Fruit fly (Drosophila melanogaster) whole organism, embryonic: ENCODE results near the gene CG18563.
A peak's percentile ranks its signal among the peaks of the same experiment; 100 is the strongest.

Experiments used
- BtbVII ChIP-seq: fragments of 200-800 bp; sonication (Bioruptor generic); optimal IDR thresholded peaks from 3 replicates; lab custom pipeline; 2017; ENCODE audit warnings: missing biosample characterization, mild to moderate bottlenecking, missing genetic modification characterization
- CG10209 ChIP-seq: fragments of 200-800 bp; sonication (Bioruptor generic); optimal IDR thresholded peaks from 3 replicates; lab custom pipeline; 2017; ENCODE audit warnings: missing biosample characterization, mild to moderate bottlenecking, missing genetic modification characterization, missing genetic modification reagents
- CG10431 ChIP-seq: fragments of 200-800 bp; sonication (Bioruptor generic); optimal IDR thresholded peaks from 3 replicates; lab custom pipeline; 2018; ENCODE audit warnings: missing biosample characterization, mild to moderate bottlenecking, missing genetic modification characterization
- CG12071 ChIP-seq: fragments of 200-800 bp; sonication (Bioruptor generic); optimal IDR thresholded peaks from 3 replicates; lab custom pipeline; 2018; ENCODE audit warnings: missing biosample characterization, mild to moderate bottlenecking, missing genetic modification characterization
- CG12104 ChIP-seq: fragments of 200-800 bp; sonication (Bioruptor generic); optimal IDR thresholded peaks from 3 replicates; lab custom pipeline; 2016; ENCODE audit warnings: missing biosample characterization, missing genetic modification characterization
- CG12236 ChIP-seq: fragments of 200-800 bp; sonication (Bioruptor generic); optimal IDR thresholded peaks from 2 replicates; lab custom pipeline; 2016; ENCODE audit warnings: missing biosample characterization, missing genetic modification characterization
- CG12769 ChIP-seq: fragments of 200-800 bp; sonication (Bioruptor generic); optimal IDR thresholded peaks from 2 replicates; lab custom pipeline; 2019; ENCODE audit warnings: missing biosample characterization, mild to moderate bottlenecking, missing genetic modification characterization, moderate library complexity
- CG13287 ChIP-seq: fragments of 200-800 bp; sonication (Bioruptor generic); IDR thresholded peaks from 2 replicates; pipeline ENCODE4 v1.3.6; 2022; ENCODE audit warnings: missing biosample characterization, missing genetic modification characterization; ENCODE audit not compliant: partially characterized antibody
- CG13624 ChIP-seq: fragments of 200-800 bp; sonication (Bioruptor generic); optimal IDR thresholded peaks from 2 replicates; lab custom pipeline; 2016; ENCODE audit warnings: missing biosample characterization, missing genetic modification characterization
- CG15601 ChIP-seq: fragments of 200-800 bp; sonication (Bioruptor generic); optimal IDR thresholded peaks from 3 replicates; lab custom pipeline; 2019; ENCODE audit warnings: missing biosample characterization, mild to moderate bottlenecking, missing genetic modification characterization, moderate library complexity
- CG17612 ChIP-seq: fragments of 200-800 bp; sonication (Bioruptor generic); IDR thresholded peaks from 2 replicates; pipeline ENCODE4 v1.3.6; 2022; ENCODE audit warnings: missing biosample characterization, missing genetic modification characterization
- CG18262 ChIP-seq: fragments of 200-800 bp; optimal IDR thresholded peaks from 3 replicates; lab custom pipeline; 2019; ENCODE audit warnings: missing biosample characterization, mild to moderate bottlenecking, missing genetic modification characterization, moderate library complexity
- CG18476 ChIP-seq: fragments of 200-800 bp; sonication (Bioruptor generic); optimal IDR thresholded peaks from 2 replicates; lab custom pipeline; 2016; ENCODE audit warnings: missing biosample characterization, mild to moderate bottlenecking, missing genetic modification characterization
- CG18599 ChIP-seq: fragments of 200-800 bp; sonication (Bioruptor generic); optimal IDR thresholded peaks from 3 replicates; lab custom pipeline; 2017; ENCODE audit warnings: missing biosample characterization, missing genetic modification characterization, mild to moderate bottlenecking, moderate library complexity, missing genetic modification reagents
- CG31365 ChIP-seq: fragments of 200-800 bp; sonication (Bioruptor generic); optimal IDR thresholded peaks from 2 replicates; lab custom pipeline; 2018; ENCODE audit warnings: missing biosample characterization, mild to moderate bottlenecking, missing genetic modification characterization
- CG31441 ChIP-seq: fragments of 200-800 bp; sonication (Bioruptor generic); IDR thresholded peaks from 2 replicates; pipeline ENCODE4 v1.3.6; 2022; ENCODE audit warnings: missing biosample characterization, missing genetic modification characterization
- CG34224 ChIP-seq: fragments of 200-800 bp; sonication (Bioruptor generic); IDR thresholded peaks from 3 replicates; pipeline ENCODE4 v1.3.6; 2022; ENCODE audit warnings: missing biosample characterization, missing genetic modification characterization; ENCODE audit not compliant: partially characterized antibody
- CG34422 ChIP-seq: fragments of 200-800 bp; sonication (Bioruptor generic); IDR thresholded peaks from 3 replicates; pipeline ENCODE4 v1.3.6; 2022; ENCODE audit warnings: missing biosample characterization, missing genetic modification characterization
- CG4424 ChIP-seq: fragments of 200-800 bp; sonication (Bioruptor generic); optimal IDR thresholded peaks from 3 replicates; lab custom pipeline; 2016; ENCODE audit warnings: missing biosample characterization, missing genetic modification characterization
- CG6765 ChIP-seq: fragments of 200-800 bp; sonication (Bioruptor generic); optimal IDR thresholded peaks from 3 replicates; lab custom pipeline; 2017; ENCODE audit warnings: missing biosample characterization, mild to moderate bottlenecking, missing genetic modification characterization
- CG8089 ChIP-seq: fragments of 200-800 bp; sonication (Bioruptor generic); optimal IDR thresholded peaks from 3 replicates; lab custom pipeline; 2016; ENCODE audit warnings: missing biosample characterization, missing genetic modification characterization
- CG8388 ChIP-seq: fragments of 200-800 bp; sonication (Bioruptor generic); optimal IDR thresholded peaks from 2 replicates; lab custom pipeline; 2019; ENCODE audit warnings: missing biosample characterization, mild to moderate bottlenecking, missing genetic modification characterization, moderate library complexity
- Deaf1 ChIP-seq: fragments of 200-800 bp; optimal IDR thresholded peaks from 3 replicates; lab custom pipeline; 2019; ENCODE audit warnings: missing biosample characterization, mild to moderate bottlenecking, missing genetic modification characterization, moderate library complexity
- Dip2 ChIP-seq: fragments of 200-800 bp; sonication (Bioruptor generic); IDR thresholded peaks from 2 replicates; pipeline ENCODE4 v1.3.6; 2022; ENCODE audit warnings: missing biosample characterization, missing genetic modification characterization
- Fer3 ChIP-seq: fragments of 200-800 bp; sonication (Bioruptor generic); optimal IDR thresholded peaks from 2 replicates; lab custom pipeline; 2018; ENCODE audit warnings: missing biosample characterization, mild to moderate bottlenecking, missing genetic modification characterization, moderate library complexity
- HLH54F ChIP-seq: fragments of 200-800 bp; sonication (Bioruptor generic); optimal IDR thresholded peaks from 3 replicates; lab custom pipeline; 2016; ENCODE audit warnings: missing biosample characterization, missing genetic modification characterization
- Jarid2 ChIP-seq: fragments of 200-800 bp; sonication (Bioruptor generic); optimal IDR thresholded peaks from 3 replicates; lab custom pipeline; 2017; ENCODE audit warnings: mild to moderate bottlenecking, missing biosample characterization, missing genetic modification reagents, missing genetic modification characterization
- Mrtf ChIP-seq: fragments of 200-800 bp; sonication (Bioruptor generic); IDR thresholded peaks from 3 replicates; pipeline ENCODE4 v1.3.6; 2022; ENCODE audit warnings: missing biosample characterization, missing genetic modification characterization
- Opbp ChIP-seq: fragments of 200-800 bp; sonication (Bioruptor generic); IDR thresholded peaks from 3 replicates; pipeline ENCODE4 v1.3.6; 2022; ENCODE audit warnings: missing biosample characterization, missing genetic modification characterization; ENCODE audit not compliant: partially characterized antibody
- Ptx1 ChIP-seq: fragments of 200-800 bp; sonication (Bioruptor generic); IDR thresholded peaks from 2 replicates; pipeline ENCODE4 v1.3.6; 2022; ENCODE audit warnings: missing biosample characterization, missing genetic modification characterization
- Side ChIP-seq: fragments of 200-800 bp; sonication (Bioruptor generic); optimal IDR thresholded peaks from 2 replicates; lab custom pipeline; 2016; ENCODE audit warnings: missing biosample characterization, missing genetic modification characterization
- Sox102F ChIP-seq: fragments of 200-800 bp; sonication (Bioruptor generic); optimal IDR thresholded peaks from 2 replicates; lab custom pipeline; 2018; ENCODE audit warnings: missing biosample characterization, mild to moderate bottlenecking, missing genetic modification characterization, moderate library complexity
- Usf ChIP-seq: fragments of 200-800 bp; sonication (Bioruptor generic); optimal IDR thresholded peaks from 2 replicates; lab custom pipeline; 2017; ENCODE audit warnings: missing genotype, missing biosample characterization, missing genetic modification characterization
- Xbp1 ChIP-seq: fragments of 200-800 bp; sonication (Bioruptor generic); optimal IDR thresholded peaks from 3 replicates; lab custom pipeline; 2016; ENCODE audit warnings: missing biosample characterization, mild to moderate bottlenecking, missing genetic modification characterization
- abd-A ChIP-seq: fragments of 200-800 bp; sonication (Bioruptor generic); optimal IDR thresholded peaks from 3 replicates; lab custom pipeline; 2019; ENCODE audit warnings: missing biosample characterization, mild to moderate bottlenecking, missing genetic modification characterization, moderate library complexity
- eve ChIP-seq, 2 experiments: fragments of >200 bp; optimal IDR thresholded peaks; 2 replicates each; lab custom pipeline; 2017; ENCODE audit warnings: missing biosample characterization in 2 of 2, missing genetic modification characterization in 2 of 2
- fd3F ChIP-seq: fragments of 200-800 bp; sonication (Bioruptor generic); optimal IDR thresholded peaks from 2 replicates; lab custom pipeline; 2018; ENCODE audit warnings: missing biosample characterization, mild to moderate bottlenecking, missing genetic modification characterization, moderate library complexity
- gt ChIP-seq: fragments of 200-800 bp; sonication (Bioruptor generic); IDR thresholded peaks from 2 replicates; pipeline ENCODE4 v1.3.6; 2022; ENCODE audit warnings: missing biosample characterization, missing genetic modification characterization
- kay ChIP-seq: fragments of 200-800 bp; sonication (Bioruptor generic); optimal IDR thresholded peaks from 2 replicates; lab custom pipeline; 2016; ENCODE audit warnings: missing biosample characterization, missing genetic modification characterization
- lilli ChIP-seq: fragments of 200-800 bp; sonication (Bioruptor generic); optimal IDR thresholded peaks from 3 replicates; lab custom pipeline; 2016; ENCODE audit warnings: missing biosample characterization, missing genetic modification characterization
- nom ChIP-seq: fragments of 200-800 bp; sonication (Bioruptor generic); optimal IDR thresholded peaks from 2 replicates; lab custom pipeline; 2017; ENCODE audit warnings: missing biosample characterization, missing genetic modification characterization, mild to moderate bottlenecking, moderate library complexity, missing genetic modification reagents
- oc ChIP-seq: fragments of 200-800 bp; sonication (Bioruptor generic); optimal IDR thresholded peaks from 2 replicates; lab custom pipeline; 2018; ENCODE audit warnings: missing biosample characterization, mild to moderate bottlenecking, missing genetic modification characterization, moderate library complexity
- ranshi ChIP-seq: fragments of 200-800 bp; sonication (Bioruptor generic); IDR thresholded peaks from 2 replicates; pipeline ENCODE4 v1.3.6; 2022; ENCODE audit warnings: missing biosample characterization, missing genetic modification characterization
- sd ChIP-seq: fragments of 200-800 bp; sonication (Bioruptor generic); optimal IDR thresholded peaks from 3 replicates; lab custom pipeline; 2018; ENCODE audit warnings: missing biosample characterization, mild to moderate bottlenecking, missing genetic modification characterization, moderate library complexity
- slbo ChIP-seq: fragments of 200-800 bp; sonication (Bioruptor generic); IDR thresholded peaks from 2 replicates; pipeline ENCODE4 v1.3.6; 2022; ENCODE audit warnings: missing biosample characterization, missing genetic modification characterization
- tap ChIP-seq: fragments of 200-800 bp; optimal IDR thresholded peaks from 3 replicates; lab custom pipeline; 2019; ENCODE audit warnings: missing biosample characterization, mild to moderate bottlenecking, missing genetic modification characterization, moderate library complexity
- tll ChIP-seq, 2 experiments: fragments of 200-800 bp in 1 of 2; fragments of >200 bp in 1 of 2; sonication (Bioruptor generic) in 1 of 2; optimal IDR thresholded peaks; 2 replicates each; lab custom pipeline; 2017 to 2019; ENCODE audit warnings: missing biosample characterization in 2 of 2, missing genetic modification characterization in 2 of 2, mild to moderate bottlenecking in 1 of 2, moderate library complexity in 1 of 2

Gene CG18563

dm6 chr2L:17450505-17451415, 7.1 kb downstream of the CG18563 start (continued):
- TF ChIP-seq nom (GFP tag; lab: Kevin White, UChicago) = peak; percentile 33
- TF ChIP-seq Opbp (GFP tag; lab: Robert Waterston, UW) = no peak
- TF ChIP-seq Jarid2 = no peak
- peak; percentile 66 for TF ChIP-seq CG10209
- peak; percentile 63 for TF ChIP-seq slbo
- peak; percentile 40 for TF ChIP-seq CG12104 (GFP tag; lab: Kevin White, UChicago)
- TF ChIP-seq CG34422 = 0 out of 3 replicates have a peak, but pooled peaks have one; percentile 38
- TF ChIP-seq CG4424 (GFP tag; lab: Kevin White, UChicago) = peak; percentile 51
- peak; percentile 82 for TF ChIP-seq Sox102F (GFP tag; lab: Kevin White, UChicago)
- no peak for TF ChIP-seq CG10431
- peak; percentile 73 for TF ChIP-seq CG31441 (GFP tag; lab: Robert Waterston, UW)
- TF ChIP-seq Xbp1 (GFP tag; lab: Kevin White, UChicago) = peak; percentile 65
- no peak for TF ChIP-seq CG12236
- peak; percentile 66 for TF ChIP-seq Fer3
- no peak for TF ChIP-seq Dip2 (GFP tag; lab: Robert Waterston, UW)
- TF ChIP-seq CG31365 (tag; lab: Kevin White, UChicago) = peak; percentile 7
- peak; percentile 46 for TF ChIP-seq CG18476 (GFP tag; lab: Kevin White, UChicago)
- TF ChIP-seq tap (tag; lab: Kevin White, UChicago) = peak; percentile 60
- peak; percentile 11 for TF ChIP-seq CG13624 (GFP tag; lab: Kevin White, UChicago)
- peak; percentile 46 for TF ChIP-seq Deaf1
- TF ChIP-seq CG6765 = peak; percentile 29
- peak; percentile 65 for TF ChIP-seq lilli (GFP tag; lab: Kevin White, UChicago)
- peak; percentile 24 for TF ChIP-seq Side (GFP tag; lab: Kevin White, UChicago)
- peak; percentile 27 for TF ChIP-seq HLH54F (GFP tag; lab: Kevin White, UChicago)
- no peak for TF ChIP-seq ranshi (GFP tag; lab: Robert Waterston, UW)
- TF ChIP-seq eve (GFP tag; optimal IDR thresholded peaks at IDR 0.05; lab: Kevin White, UChicago) = peak in 1 of 2 experiments; percentile 74
- TF ChIP-seq CG34224 = no peak; the same call in 2 of the 3 replicates
- peak; percentile 61 for TF ChIP-seq fd3F (GFP tag; lab: Kevin White, UChicago)
- peak; percentile 72 for TF ChIP-seq CG18599 (GFP tag; lab: Kevin White, UChicago)
- TF ChIP-seq Mrtf (GFP tag; lab: Robert Waterston, UW) = no peak
- TF ChIP-seq gt = no peak
- TF ChIP-seq BtbVII (GFP tag; lab: Kevin White, UChicago) = peak; percentile 50
- peak; percentile 20 for TF ChIP-seq CG15601 (tag; lab: Kevin White, UChicago)
- TF ChIP-seq CG18262 (tag; lab: Kevin White, UChicago) = peak; percentile 70
- TF ChIP-seq CG17612 = no peak
- peak; percentile 37 for TF ChIP-seq oc (tag; lab: Kevin White, UChicago)
- no peak for TF ChIP-seq CG8089 (GFP tag; lab: Kevin White, UChicago)
- peak; percentile 65; the same call in 1 of the 2 replicates for TF ChIP-seq Ptx1
- TF ChIP-seq CG12071 (GFP tag; lab: Kevin White, UChicago) = peak; percentile 35
- peak; percentile 54 for TF ChIP-seq CG12769 (tag; lab: Kevin White, UChicago)
- TF ChIP-seq kay (GFP tag; lab: Kevin White, UChicago) = peak; percentile 97
- TF ChIP-seq CG13287 (GFP tag; lab: Robert Waterston, UW) = no peak
- peak; percentile 53 for TF ChIP-seq sd
- peak; percentile 64 for TF ChIP-seq CG8388 (GFP tag; lab: Kevin White, UChicago)
- TF ChIP-seq tll (GFP tag; optimal IDR thresholded peaks at IDR 0.05; lab: Kevin White, UChicago) = no peak
- peak; percentile 51 for TF ChIP-seq abd-A
- no peak for TF ChIP-seq Usf (GFP tag; lab: Kevin White, UChicago)
